Worm (Caenorhabditis elegans) whole organism, L4 larva: Measurements from ENCODE around the gene col-114.
A peak's percentile ranks its signal among the peaks of the same experiment; 100 is the strongest.

Experiments
- F37D6.2 ChIP-seq: sonication (generic microtip); optimal IDR thresholded peaks from 2 replicates; lab custom pipeline; 2016; ENCODE audit warnings: mild to moderate bottlenecking, missing genetic modification characterization, missing compliant biosample characterization
- F44E2.7 ChIP-seq: fragments of 200-800 bp; sonication (Bioruptor generic); IDR thresholded peaks from 2 replicates; pipeline ENCODE4 v2.1.2; 2022; ENCODE audit warnings: missing genetic modification characterization, missing compliant biosample characterization
- F49E8.2 ChIP-seq: sonication (generic microtip); optimal IDR thresholded peaks from 2 replicates; lab custom pipeline; 2016; ENCODE audit warnings: missing compliant biosample characterization, mild to moderate bottlenecking, missing genetic modification characterization, borderline replicate concordance
- Y48G9A.11 ChIP-seq: fragments of 200-800 bp; sonication (Bioruptor generic); IDR thresholded peaks from 2 replicates; pipeline ENCODE4 v1.3.6; 2022; ENCODE audit warnings: missing genetic modification reagents, missing genetic modification characterization, missing compliant biosample characterization
- Y75B8A.6 ChIP-seq: fragments of 200-800 bp; sonication (Bioruptor generic); IDR thresholded peaks from 2 replicates; pipeline ENCODE4 v1.3.6; 2022; ENCODE audit warnings: missing genetic modification reagents, missing genetic modification characterization, missing compliant biosample characterization
- ZK546.5 ChIP-seq, 2 experiments: sonication (generic microtip); optimal IDR thresholded peaks; 2 replicates each; lab custom pipeline; 2017; ENCODE audit warnings: missing biosample characterization in 2 of 2, missing genetic modification characterization in 2 of 2
- aha-1 ChIP-seq: fragments of 150-350 bp; peaks from one replicate; lab custom pipeline; 2014; ENCODE audit warnings: missing biosample characterization, missing genetic modification characterization
- aly-2 ChIP-seq: sonication (generic microtip); optimal IDR thresholded peaks from 2 replicates; lab custom pipeline; 2018; ENCODE audit warnings: missing biosample characterization, missing genetic modification characterization
- ceh-28 ChIP-seq: fragments of 150-350 bp; optimal IDR thresholded peaks from 2 replicates; lab custom pipeline; 2014; ENCODE audit warnings: missing biosample characterization, missing genetic modification reagents, missing genetic modification characterization
- ceh-32 ChIP-seq: sonication (generic microtip); optimal IDR thresholded peaks from 2 replicates; lab custom pipeline; 2016; ENCODE audit warnings: mild to moderate bottlenecking, missing genetic modification characterization, missing compliant biosample characterization; ENCODE audit not compliant: poor library complexity
- ceh-44 ChIP-seq: fragments of 200-800 bp; sonication (Bioruptor generic); IDR thresholded peaks from 2 replicates; pipeline ENCODE4 v1.3.6; 2022; ENCODE audit warnings: missing genetic modification reagents, missing genetic modification characterization, missing compliant biosample characterization
- ces-1 ChIP-seq: fragments of 150-350 bp; sonication (generic microtip); optimal IDR thresholded peaks from 4 replicates; lab custom pipeline; 2014; ENCODE audit warnings: missing biosample characterization, missing genetic modification reagents, missing genetic modification characterization
- cey-2 ChIP-seq: sonication (generic microtip); optimal IDR thresholded peaks from 3 replicates; lab custom pipeline; 2017; ENCODE audit warnings: missing genetic modification characterization, mild to moderate bottlenecking, missing compliant biosample characterization, antibody characterized with exemption, borderline replicate concordance; ENCODE audit not compliant: insufficient read depth
- daf-12 ChIP-seq: fragments of 150-350 bp; optimal IDR thresholded peaks from 2 replicates; lab custom pipeline; 2014; ENCODE audit warnings: missing biosample characterization, missing genetic modification reagents, missing genetic modification characterization
- daf-16 ChIP-seq, 3 experiments: sonication (generic microtip); optimal IDR thresholded peaks; 2 replicates each; lab custom pipeline; 2016 to 2017; ENCODE audit warnings: missing genetic modification characterization in 3 of 3, missing genetic modification reagents in 3 of 3, mild to moderate bottlenecking in 2 of 3, missing compliant biosample characterization in 2 of 3, missing biosample characterization in 1 of 3, moderate library complexity in 1 of 3
- dmd-6 ChIP-seq: fragments of 200-800 bp; sonication (Bioruptor generic); IDR thresholded peaks from 2 replicates; pipeline ENCODE4 v1.3.6; 2022; ENCODE audit warnings: missing genetic modification reagents, missing genetic modification characterization, missing compliant biosample characterization
- dmd-8 ChIP-seq: fragments of 200-800 bp; sonication (Bioruptor generic); IDR thresholded peaks from 2 replicates; pipeline ENCODE4 v1.3.6; 2022; ENCODE audit warnings: missing genetic modification characterization, missing compliant biosample characterization
- dve-1 ChIP-seq: sonication (generic microtip); optimal IDR thresholded peaks from 2 replicates; lab custom pipeline; 2017; ENCODE audit warnings: antibody characterized with exemption, mild to moderate bottlenecking, missing genetic modification characterization, missing compliant biosample characterization; ENCODE audit not compliant: insufficient read depth
- hlh-11 ChIP-seq: fragments of 200-800 bp; sonication (Bioruptor generic); optimal IDR thresholded peaks from 2 replicates; lab custom pipeline; 2018; ENCODE audit warnings: mild to moderate bottlenecking, missing genetic modification characterization, missing compliant biosample characterization
- hlh-30 ChIP-seq: sonication (generic microtip); optimal IDR thresholded peaks from 2 replicates; lab custom pipeline; 2017; ENCODE audit warnings: antibody characterized with exemption, mild to moderate bottlenecking, missing genetic modification characterization, missing compliant biosample characterization; ENCODE audit not compliant: insufficient read depth
- lin-38 ChIP-seq: fragments of 200-800 bp; sonication (Bioruptor generic); IDR thresholded peaks from 2 replicates; pipeline ENCODE4 v1.3.6; 2022; ENCODE audit warnings: missing genetic modification reagents, missing genetic modification characterization, missing compliant biosample characterization
- mdl-1 ChIP-seq, 2 experiments: fragments of 150-350 bp in 1 of 2; sonication (generic microtip) in 1 of 2; optimal IDR thresholded peaks; 2 replicates each; lab custom pipeline; 2014 to 2017; ENCODE audit warnings: missing biosample characterization in 2 of 2, missing genetic modification characterization in 2 of 2
- nhr-102 ChIP-seq: sonication (generic microtip); optimal IDR thresholded peaks from 2 replicates; lab custom pipeline; 2016; ENCODE audit warnings: mild to moderate bottlenecking, missing genetic modification characterization, moderate library complexity, missing compliant biosample characterization
- nhr-11 ChIP-seq: fragments of 150-350 bp; optimal IDR thresholded peaks from 2 replicates; lab custom pipeline; 2014; ENCODE audit warnings: missing biosample characterization, missing genetic modification characterization
- nhr-111 ChIP-seq: fragments of 200-800 bp; sonication (Bioruptor generic); optimal IDR thresholded peaks from 2 replicates; lab custom pipeline; 2018; ENCODE audit warnings: mild to moderate bottlenecking, missing genetic modification characterization, missing compliant biosample characterization
- nhr-237 ChIP-seq: sonication (generic microtip); optimal IDR thresholded peaks from 2 replicates; lab custom pipeline; 2017; ENCODE audit warnings: missing biosample characterization, missing genetic modification characterization
- nhr-28 ChIP-seq: fragments of 150-350 bp; optimal IDR thresholded peaks from 2 replicates; lab custom pipeline; 2014; ENCODE audit warnings: missing biosample characterization, missing genetic modification characterization
- nhr-41 ChIP-seq: fragments of 200-800 bp; sonication (Bioruptor generic); IDR thresholded peaks from 2 replicates; pipeline ENCODE4 v1.3.6; 2022; ENCODE audit warnings: missing genetic modification reagents, missing genetic modification characterization, missing compliant biosample characterization
- nhr-42 ChIP-seq: fragments of 200-800 bp; sonication (Bioruptor generic); IDR thresholded peaks from 2 replicates; pipeline ENCODE4 v1.3.6; 2022; ENCODE audit warnings: missing genetic modification characterization, missing compliant biosample characterization
- nhr-48 ChIP-seq: sonication (generic microtip); optimal IDR thresholded peaks from 2 replicates; lab custom pipeline; 2016; ENCODE audit warnings: mild to moderate bottlenecking, missing genetic modification characterization, missing compliant biosample characterization
- nhr-6 ChIP-seq: fragments of 150-350 bp; optimal IDR thresholded peaks from 2 replicates; lab custom pipeline; 2014; ENCODE audit warnings: missing biosample characterization, missing genetic modification characterization
- nhr-77 ChIP-seq: fragments of 150-350 bp; optimal IDR thresholded peaks from 2 replicates; lab custom pipeline; 2014; ENCODE audit warnings: missing biosample characterization, missing genetic modification characterization
- pqm-1 ChIP-seq: sonication (generic microtip); optimal IDR thresholded peaks from 2 replicates; lab custom pipeline; 2017; ENCODE audit warnings: missing biosample characterization, missing genetic modification characterization
- set-16 ChIP-seq: fragments of 200-800 bp; sonication (Bioruptor generic); IDR thresholded peaks from 2 replicates; pipeline ENCODE4 v1.3.6; 2022; ENCODE audit warnings: missing genetic modification reagents, missing genetic modification characterization, missing compliant biosample characterization
- skn-1 ChIP-seq: fragments of 150-350 bp; optimal IDR thresholded peaks from 2 replicates; lab custom pipeline; 2014; ENCODE audit warnings: missing biosample characterization, missing genetic modification characterization
- snpc-1.2 ChIP-seq: fragments of 200-800 bp; sonication (Bioruptor generic); IDR thresholded peaks from 2 replicates; pipeline ENCODE4 v1.3.6; 2022; ENCODE audit warnings: missing genetic modification reagents, missing genetic modification characterization, missing compliant biosample characterization
- snpc-4 ChIP-seq: fragments of 150-350 bp; optimal IDR thresholded peaks from 2 replicates; lab custom pipeline; 2014; ENCODE audit warnings: missing biosample characterization, missing genetic modification characterization
- tag-97 ChIP-seq: fragments of 200-800 bp; sonication (Bioruptor generic); IDR thresholded peaks from 2 replicates; pipeline ENCODE4 v1.3.6; 2022; ENCODE audit warnings: missing genetic modification characterization, missing compliant biosample characterization
- unc-130 ChIP-seq: sonication (generic microtip); optimal IDR thresholded peaks from 2 replicates; lab custom pipeline; 2016; ENCODE audit warnings: missing genetic modification reagents, missing genetic modification characterization, missing compliant biosample characterization
- unc-39 ChIP-seq: sonication (generic microtip); optimal IDR thresholded peaks from 2 replicates; lab custom pipeline; 2017; ENCODE audit warnings: missing biosample characterization, missing genetic modification characterization
- unc-62 ChIP-seq, 3 experiments: fragments of 150-350 bp in 1 of 3; sonication (generic microtip); optimal IDR thresholded peaks in 2 of 3; peaks in 1 of 3; 1 replicate in 1 of 3; 2 replicates in 2 of 3; lab custom pipeline; 2014 to 2017; ENCODE audit warnings: missing biosample characterization in 3 of 3, missing genetic modification characterization in 3 of 3, missing genetic modification reagents in 3 of 3, missing genotype in 1 of 3
- zfp-3 ChIP-seq: fragments of 200-800 bp; sonication (Bioruptor generic); conservative IDR thresholded peaks from 2 replicates; pipeline ENCODE4 v1.3.6; 2022; ENCODE audit warnings: missing genetic modification reagents, missing genetic modification characterization, missing compliant biosample characterization
- zip-11 ChIP-seq: fragments of 200-800 bp; sonication (Bioruptor generic); IDR thresholded peaks from 2 replicates; pipeline ENCODE4 v1.3.6; 2022; ENCODE audit warnings: missing genetic modification characterization, missing compliant biosample characterization

Gene col-114

ce11 chrIV:7274969-7275548 lies 28.6 kb upstream of the col-114 start (continued):
- TF ChIP-seq unc-39 (no peak), cey-2 (no peak), aha-1 (peak; percentile 44)

DNA sequence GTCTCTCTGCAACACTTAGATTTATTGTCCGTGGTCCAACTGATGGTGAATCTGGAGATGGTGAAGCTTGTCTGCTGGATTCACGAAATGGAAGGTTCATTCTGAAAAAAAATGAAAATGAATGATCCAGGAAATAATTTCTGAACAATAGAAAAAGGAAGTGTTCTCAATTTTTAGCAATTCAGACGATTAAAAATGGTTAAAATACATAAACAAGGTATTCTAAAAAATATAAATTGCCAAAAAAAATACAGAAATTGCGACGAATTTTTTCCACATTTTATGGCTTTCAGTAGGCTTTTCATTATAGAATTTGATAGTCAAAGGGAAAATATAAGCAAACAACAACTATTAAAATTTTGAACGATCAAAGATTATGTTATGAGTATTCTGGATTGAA lies 16.7 kb upstream of the col-114 start, which contains the start of gene glb-2:
glb-2 (minus strand) TSS at position 101 of the 400 bp plus-strand sequence.
- no peak for TF ChIP-seq unc-62 (GFP tag; optimal IDR thresholded peaks at IDR 0.05 in 1 of 2; lab: Kevin White, UChicago)
- no peak for TF ChIP-seq unc-62 (tag; optimal IDR thresholded peaks at IDR 0.05; lab: Kevin White, UChicago)
- no peak for TF ChIP-seq snpc-1.2 (GFP tag; lab: Robert Waterston, UW)
- TF ChIP-seq nhr-42 (GFP tag; lab: Robert Waterston, UW) = no peak
- no peak for TF ChIP-seq nhr-111 (GFP tag; lab: Kevin White, UChicago)
- TF ChIP-seq ces-1 (GFP tag; lab: Kevin White, UChicago) = no peak
- TF ChIP-seq skn-1 = no peak

- TF ChIP-seq nhr-77 = peak; percentile 25
- TF ChIP-seq hlh-30 (tag; lab: Kevin White, UChicago) = peak; percentile 5
- TF ChIP-seq nhr-111 (GFP tag; lab: Kevin White, UChicago) = no peak
- TF ChIP-seq nhr-102 (tag; lab: Kevin White, UChicago) = peak; percentile 71
- TF ChIP-seq ZK546.5 (tag; optimal IDR thresholded peaks at IDR 0.05; lab: Kevin White, UChicago) = no peak
- TF ChIP-seq nhr-28 = peak; percentile 97
- TF ChIP-seq tag-97 = no peak
- TF ChIP-seq dmd-6 = peak; percentile 81
Observed at ce11 chrIV:7260587-7260986, 14.1 kb upstream of the col-114 start, which contains the start of gene C06E4.3. TSS of gene C06E4.3 (plus strand) at chrIV:7260875.

ce11 chrIV:7258253-7258652 lies 11.8 kb upstream of the col-114 start, which contains the start of gene C06E4.6:
TSS of gene C06E4.6 (minus strand) at chrIV:7258303.
- peak; percentile 62 for TF ChIP-seq hlh-30 (tag; lab: Kevin White, UChicago)
- TF ChIP-seq dmd-8 (GFP tag; lab: Robert Waterston, UW) = no peak
- no peak for TF ChIP-seq zfp-3 (GFP tag; lab: Robert Waterston, UW)
- no peak for TF ChIP-seq nhr-41
- no peak for TF ChIP-seq snpc-4
- TF ChIP-seq Y48G9A.11 (GFP tag; lab: Robert Waterston, UW) = no peak
- no peak for TF ChIP-seq Y75B8A.6 (GFP tag; lab: Robert Waterston, UW)
- no peak for TF ChIP-seq F37D6.2 (tag; lab: Kevin White, UChicago)
- TF ChIP-seq aly-2 (tag; lab: Kevin White, UChicago) = no peak
- TF ChIP-seq nhr-6 (tag; lab: Kevin White, UChicago) = no peak
- no peak for TF ChIP-seq nhr-11
- no peak for TF ChIP-seq F49E8.2 (tag; lab: Kevin White, UChicago)
- TF ChIP-seq hlh-11 (tag; lab: Kevin White, UChicago) = no peak
- TF ChIP-seq unc-130 = no peak
- peak; percentile 43 for TF ChIP-seq pqm-1
- peak; percentile 96 for TF ChIP-seq nhr-28
- TF ChIP-seq mdl-1 (tag; optimal IDR thresholded peaks at IDR 0.05; lab: Kevin White, UChicago) = peak in 1 of 2 experiments; percentile 66
- peak; percentile 92 for TF ChIP-seq nhr-102 (tag; lab: Kevin White, UChicago)
- no peak for TF ChIP-seq lin-38 (GFP tag; lab: Robert Waterston, UW)
- peak; percentile 7 for TF ChIP-seq nhr-77
- no peak for TF ChIP-seq skn-1
- no peak for TF ChIP-seq zip-11 (GFP tag; lab: Robert Waterston, UW)
- no peak for TF ChIP-seq set-16 (GFP tag; lab: Robert Waterston, UW)
- no peak for TF ChIP-seq unc-62 (GFP tag; optimal IDR thresholded peaks at IDR 0.05 in 1 of 2; lab: Kevin White, UChicago)
- TF ChIP-seq unc-62 (tag; optimal IDR thresholded peaks at IDR 0.05; lab: Kevin White, UChicago) = no peak
- TF ChIP-seq ceh-28 (tag; lab: Kevin White, UChicago) = no peak
- TF ChIP-seq dve-1 (tag; lab: Kevin White, UChicago) = no peak
- no peak for TF ChIP-seq ceh-44 (GFP tag; lab: Robert Waterston, UW)
- no peak for TF ChIP-seq nhr-111 (GFP tag; lab: Kevin White, UChicago)
- TF ChIP-seq ceh-32 (tag; lab: Kevin White, UChicago) = no peak
- no peak for TF ChIP-seq daf-12
- TF ChIP-seq nhr-237 (tag; lab: Kevin White, UChicago) = no peak
- no peak for TF ChIP-seq daf-16 (GFP tag; optimal IDR thresholded peaks at IDR 0.05; lab: Kevin White, UChicago)
- peak; percentile 23 for TF ChIP-seq daf-16 (tag; optimal IDR thresholded peaks at IDR 0.05; lab: Kevin White, UChicago)
- no peak for TF ChIP-seq F44E2.7 (GFP tag; lab: Robert Waterston, UW)
- TF ChIP-seq nhr-48 (tag; lab: Kevin White, UChicago) = no peak
